Worm (Caenorhabditis elegans): ENCODE results near the gene C52G5.3.

C52G5.3 gene

ce11 chrX:12813539-12813938 is 32.4 kb downstream of the C52G5.3 start, which contains the start of gene gei-3:
gei-3 (minus strand) TSS chrX:12813639.
- TF ChIP-seq ceh-88 (GFP tag; IDR thresholded peaks at IDR 0.05) (no peak), ama-1 (optimal IDR thresholded peaks at IDR 0.05) (no peak), lir-3 (tag; optimal IDR thresholded peaks at IDR 0.05; ENCODE audit: poor library complexity) (no peak), tlp-1 (tag; optimal IDR thresholded peaks at IDR 0.05) (no peak), nhr-77 (tag; optimal IDR thresholded peaks at IDR 0.05) (no peak), nhr-76 (tag; optimal IDR thresholded peaks at IDR 0.05) (no peak), ztf-11 (tag; optimal IDR thresholded peaks at IDR 0.05) (no peak), unc-98 (GFP tag; IDR thresholded peaks at IDR 0.05) (no peak), mep-1 (tag; optimal IDR thresholded peaks at IDR 0.05) (no peak), ces-1 (GFP tag; optimal IDR thresholded peaks at IDR 0.05) (no peak), egl-13 (tag; optimal IDR thresholded peaks at IDR 0.05) (no peak)

ce11 chrX:12808085-12808922 is 37.6 kb downstream of the C52G5.3 start, which contains the start of gene nhr-27:
nhr-27 (minus strand) TSS chrX:12808318.
- no peak for TF ChIP-seq pqm-1 (tag; optimal IDR thresholded peaks at IDR 0.05)
- TF ChIP-seq hlh-17 (GFP tag; optimal IDR thresholded peaks at IDR 0.05; ENCODE audit: borderline replicate concordance): no peak
- no peak for TF ChIP-seq nhr-12 (tag; optimal IDR thresholded peaks at IDR 0.05)
- peak in 1 of 2 experiments; percentile 11 for TF ChIP-seq mdl-1 (tag; optimal IDR thresholded peaks at IDR 0.05)
- no peak for TF ChIP-seq unc-86 (tag; optimal IDR thresholded peaks at IDR 0.05)
- TF ChIP-seq rnt-1 (tag; optimal IDR thresholded peaks at IDR 0.05): no peak
- no peak for TF ChIP-seq C16A3.4 (tag; optimal IDR thresholded peaks at IDR 0.05)
- TF ChIP-seq isw-1 (GFP tag; IDR thresholded peaks at IDR 0.05): no peak
- peak; percentile 66 for TF ChIP-seq nhr-85 (tag)
- TF ChIP-seq fkh-10 (GFP tag; optimal IDR thresholded peaks at IDR 0.05): no peak
- no peak for TF ChIP-seq ceh-8 (GFP tag; optimal IDR thresholded peaks at IDR 0.05)
- no peak for TF ChIP-seq swsn-7 (tag; optimal IDR thresholded peaks at IDR 0.05)
- peak; percentile 10 for TF ChIP-seq dsc-1 (tag; optimal IDR thresholded peaks at IDR 0.05)
- no peak for TF ChIP-seq unc-62 (GFP tag; optimal IDR thresholded peaks at IDR 0.05)
- TF ChIP-seq vab-15 (tag; optimal IDR thresholded peaks at IDR 0.05): no peak
- TF ChIP-seq lin-14 (GFP tag; optimal IDR thresholded peaks at IDR 0.05): peak; percentile 13
- TF ChIP-seq nhr-237 (tag; optimal IDR thresholded peaks at IDR 0.05): no peak
- TF ChIP-seq egl-13 (tag; optimal IDR thresholded peaks at IDR 0.05): no peak
- peak in 1 of 6 experiments; percentile 87 for TF ChIP-seq elt-3 (tag; optimal IDR thresholded peaks at IDR 0.05)
- no peak for TF ChIP-seq ceh-90 (tag; optimal IDR thresholded peaks at IDR 0.05)
- TF ChIP-seq egl-27 (tag; optimal IDR thresholded peaks at IDR 0.05): no peak
- TF ChIP-seq unc-130 (tag; optimal IDR thresholded peaks at IDR 0.05): peak; percentile 35
- TF ChIP-seq lir-3 (tag; optimal IDR thresholded peaks at IDR 0.05; ENCODE audit: poor library complexity): no peak
- TF ChIP-seq alr-1 (tag; optimal IDR thresholded peaks at IDR 0.05; ENCODE audit: borderline replicate concordance): no peak
- no peak for TF ChIP-seq ceh-63 (GFP tag; optimal IDR thresholded peaks at IDR 0.05)
- TF ChIP-seq nhr-47 (tag; optimal IDR thresholded peaks at IDR 0.05): no peak
- no peak for TF ChIP-seq zip-4 (GFP tag; optimal IDR thresholded peaks at IDR 0.05)
- TF ChIP-seq ztf-4 (tag; optimal IDR thresholded peaks at IDR 0.05): no peak
- TF ChIP-seq xbp-1 (tag; optimal IDR thresholded peaks at IDR 0.05): no peak
- TF ChIP-seq sox-4 (tag; optimal IDR thresholded peaks at IDR 0.05): no peak
- TF ChIP-seq lin-13 (GFP tag; optimal IDR thresholded peaks at IDR 0.05): no peak
- TF ChIP-seq nhr-11 (tag; optimal IDR thresholded peaks at IDR 0.05): no peak
- TF ChIP-seq nhr-20 (tag; optimal IDR thresholded peaks at IDR 0.05): no peak
- TF ChIP-seq skn-1 (tag; optimal IDR thresholded peaks at IDR 0.05): peak; percentile 6
- no peak for TF ChIP-seq ceh-88 (GFP tag; IDR thresholded peaks at IDR 0.05)
- TF ChIP-seq mef-2 (tag; optimal IDR thresholded peaks at IDR 0.05): no peak
- peak; percentile 28; the same call in 1 of the 2 replicates for TF ChIP-seq nhr-19 (GFP tag; conservative IDR thresholded peaks at IDR 0.05)
- no peak for TF ChIP-seq ceh-82 (tag; optimal IDR thresholded peaks at IDR 0.05)
- peak in 1 of 2 experiments; percentile 50 for TF ChIP-seq lin-35 (GFP tag; optimal IDR thresholded peaks at IDR 0.05)
- TF ChIP-seq ets-5 (GFP tag; IDR thresholded peaks at IDR 0.05): no peak
- TF ChIP-seq snpc-4 (tag; optimal IDR thresholded peaks at IDR 0.05): no peak
- no peak for TF ChIP-seq nhr-77 (tag; optimal IDR thresholded peaks at IDR 0.05)

Measured in whole organism, L1 larva.